Fruit fly (Drosophila melanogaster) whole organism, embryonic: ENCODE measurements around the gene Tsen34.

Experiments
- Ada2b ChIP-seq: fragments of 200-800 bp; sonication (Bioruptor generic); IDR thresholded peaks from 2 replicates; pipeline ENCODE4 v1.3.6; 2022; ENCODE audit warnings: missing biosample characterization, missing genetic modification characterization
- CG10565 ChIP-seq: fragments of 200-800 bp; sonication (Bioruptor generic); optimal IDR thresholded peaks from 3 replicates; lab custom pipeline; 2016; ENCODE audit warnings: missing biosample characterization, mild to moderate bottlenecking, missing genetic modification characterization
- CG11085 ChIP-seq: fragments of 200-800 bp; sonication (Bioruptor generic); IDR thresholded peaks from 2 replicates; pipeline ENCODE4 v1.3.6; 2022; ENCODE audit warnings: missing biosample characterization, missing genetic modification characterization
- CG11504 ChIP-seq: fragments of 200-800 bp; sonication (Bioruptor generic); optimal IDR thresholded peaks from 3 replicates; lab custom pipeline; 2019; ENCODE audit warnings: missing biosample characterization, mild to moderate bottlenecking, missing genetic modification characterization, moderate library complexity
- CG12104 ChIP-seq: fragments of 200-800 bp; sonication (Bioruptor generic); optimal IDR thresholded peaks from 3 replicates; lab custom pipeline; 2016; ENCODE audit warnings: missing biosample characterization, missing genetic modification characterization
- CG1233 ChIP-seq: fragments of 200-800 bp; sonication (Bioruptor generic); optimal IDR thresholded peaks from 4 replicates; lab custom pipeline; 2018; ENCODE audit warnings: missing biosample characterization, mild to moderate bottlenecking, missing genetic modification characterization
- CG12744 ChIP-seq: fragments of 200-800 bp; sonication (Bioruptor generic); optimal IDR thresholded peaks from 2 replicates; lab custom pipeline; 2016; ENCODE audit warnings: missing biosample characterization, missing genetic modification characterization
- CG15479 ChIP-seq: fragments of 200-800 bp; sonication (Bioruptor generic); optimal IDR thresholded peaks from 3 replicates; lab custom pipeline; 2019; ENCODE audit warnings: missing biosample characterization, mild to moderate bottlenecking, missing genetic modification characterization, moderate library complexity
- CG15696 ChIP-seq: fragments of 200-800 bp; sonication (Bioruptor generic); optimal IDR thresholded peaks from 2 replicates; lab custom pipeline; 2019; ENCODE audit warnings: missing biosample characterization, mild to moderate bottlenecking, missing genetic modification characterization, moderate library complexity
- CG17361 ChIP-seq: fragments of 200-800 bp; sonication (Bioruptor generic); IDR thresholded peaks from 3 replicates; pipeline ENCODE4 v1.3.6; 2022; ENCODE audit warnings: missing biosample characterization, missing genetic modification characterization
- CG18619 ChIP-seq: fragments of 200-800 bp; sonication (Bioruptor generic); optimal IDR thresholded peaks from 3 replicates; lab custom pipeline; 2017; ENCODE audit warnings: missing biosample characterization, mild to moderate bottlenecking, missing genetic modification characterization
- CG2202 ChIP-seq: fragments of 200-800 bp; sonication (Bioruptor generic); optimal IDR thresholded peaks from 2 replicates; lab custom pipeline; 2018; ENCODE audit warnings: missing biosample characterization, mild to moderate bottlenecking, missing genetic modification characterization
- CG32532 ChIP-seq: fragments of 200-800 bp; sonication (Bioruptor generic); IDR thresholded peaks from 2 replicates; pipeline ENCODE4 v1.3.6; 2022; ENCODE audit warnings: missing biosample characterization, missing genetic modification characterization
- CG32767 ChIP-seq: fragments of 200-800 bp; sonication (Bioruptor generic); IDR thresholded peaks from 2 replicates; pipeline ENCODE4 v1.3.6; 2022; ENCODE audit warnings: missing biosample characterization, missing genetic modification characterization
- CG4730 ChIP-seq: fragments of 200-800 bp; sonication (Bioruptor generic); IDR thresholded peaks from 2 replicates; pipeline ENCODE4 v1.3.6; 2022; ENCODE audit warnings: missing biosample characterization, missing genetic modification characterization
- CG4820 ChIP-seq: fragments of 200-800 bp; sonication (Bioruptor generic); optimal IDR thresholded peaks from 3 replicates; lab custom pipeline; 2016; ENCODE audit warnings: missing biosample characterization, missing genetic modification characterization
- CG7357 ChIP-seq: fragments of 200-800 bp; sonication (Bioruptor generic); IDR thresholded peaks from 3 replicates; pipeline ENCODE4 v1.3.6; 2022; ENCODE audit warnings: missing biosample characterization, missing genetic modification characterization
- CG8089 ChIP-seq: fragments of 200-800 bp; sonication (Bioruptor generic); optimal IDR thresholded peaks from 3 replicates; lab custom pipeline; 2016; ENCODE audit warnings: missing biosample characterization, missing genetic modification characterization
- Dbx ChIP-seq: fragments of 200-800 bp; sonication (Bioruptor generic); IDR thresholded peaks from 3 replicates; pipeline ENCODE4 v1.3.6; 2022; ENCODE audit warnings: missing biosample characterization, missing genetic modification characterization
- Fer3 ChIP-seq: fragments of 200-800 bp; sonication (Bioruptor generic); optimal IDR thresholded peaks from 2 replicates; lab custom pipeline; 2018; ENCODE audit warnings: missing biosample characterization, mild to moderate bottlenecking, missing genetic modification characterization, moderate library complexity
- MBD-R2 ChIP-seq: fragments of 200-800 bp; sonication (Bioruptor generic); IDR thresholded peaks from 2 replicates; pipeline ENCODE4 v1.3.6; 2022; ENCODE audit warnings: missing biosample characterization, missing genetic modification characterization
- Max ChIP-seq: fragments of 200-800 bp; sonication (Bioruptor generic); optimal IDR thresholded peaks from 2 replicates; lab custom pipeline; 2016; ENCODE audit warnings: missing biosample characterization, mild to moderate bottlenecking, missing genetic modification characterization
- NC2β ChIP-seq: fragments of 200-800 bp; sonication (Bioruptor generic); optimal IDR thresholded peaks from 2 replicates; lab custom pipeline; 2016; ENCODE audit warnings: missing biosample characterization, missing genetic modification characterization
- Ptx1 ChIP-seq: fragments of 200-800 bp; sonication (Bioruptor generic); IDR thresholded peaks from 2 replicates; pipeline ENCODE4 v1.3.6; 2022; ENCODE audit warnings: missing biosample characterization, missing genetic modification characterization
- Sry-β ChIP-seq: fragments of 200-800 bp; sonication (Bioruptor generic); optimal IDR thresholded peaks from 2 replicates; lab custom pipeline; 2018; ENCODE audit warnings: missing biosample characterization, mild to moderate bottlenecking, missing genetic modification characterization, moderate library complexity
- Ssrp ChIP-seq: fragments of 200-800 bp; sonication (Bioruptor generic); optimal IDR thresholded peaks from 2 replicates; lab custom pipeline; 2018; ENCODE audit warnings: missing biosample characterization, mild to moderate bottlenecking, missing genetic modification characterization, moderate library complexity
- Vsx1 ChIP-seq: fragments of 200-800 bp; sonication (Bioruptor generic); optimal IDR thresholded peaks from 2 replicates; lab custom pipeline; 2017; ENCODE audit warnings: missing biosample characterization, mild to moderate bottlenecking, missing genetic modification characterization, missing genetic modification reagents
- amos ChIP-seq: fragments of 200-800 bp; sonication (Bioruptor generic); IDR thresholded peaks from 2 replicates; pipeline ENCODE4 v1.3.6; 2022; ENCODE audit warnings: missing biosample characterization, missing genetic modification characterization; ENCODE audit not compliant: partially characterized antibody
- ash1 ChIP-seq: fragments of 200-800 bp; sonication (Bioruptor generic); optimal IDR thresholded peaks from 2 replicates; lab custom pipeline; 2018; ENCODE audit warnings: missing biosample characterization, mild to moderate bottlenecking, missing genetic modification characterization
- bab2 ChIP-seq: fragments of 200-800 bp; sonication (Bioruptor generic); optimal IDR thresholded peaks from 2 replicates; lab custom pipeline; 2016; ENCODE audit warnings: missing biosample characterization, missing genetic modification characterization
- bbx ChIP-seq: fragments of 200-800 bp; sonication (Bioruptor generic); IDR thresholded peaks from 2 replicates; pipeline ENCODE4 v1.3.6; 2022; ENCODE audit warnings: missing biosample characterization, missing genetic modification characterization; ENCODE audit not compliant: partially characterized antibody
- bowl ChIP-seq: fragments of 200-800 bp; sonication (Bioruptor generic); IDR thresholded peaks from 2 replicates; pipeline ENCODE4 v1.3.6; 2022; ENCODE audit warnings: missing biosample characterization, missing genetic modification characterization
- bsh ChIP-seq, 2 experiments: fragments of 200-800 bp; sonication (Bioruptor generic); optimal IDR thresholded peaks; 2 replicates each; lab custom pipeline; 2017 to 2018; ENCODE audit warnings: mild to moderate bottlenecking in 2 of 2, missing biosample characterization in 2 of 2, missing genetic modification characterization in 2 of 2, moderate library complexity in 1 of 2
- ci ChIP-seq: fragments of 200-800 bp; sonication (Bioruptor generic); IDR thresholded peaks from 3 replicates; pipeline ENCODE4 v1.3.6; 2022; ENCODE audit warnings: missing biosample characterization, missing genetic modification characterization
- corto ChIP-seq: fragments of 200-800 bp; sonication (Bioruptor generic); optimal IDR thresholded peaks from 2 replicates; lab custom pipeline; 2016; ENCODE audit warnings: missing biosample characterization, mild to moderate bottlenecking, missing genetic modification characterization, moderate library complexity
- crc ChIP-seq: fragments of 200-800 bp; sonication (Bioruptor generic); optimal IDR thresholded peaks from 2 replicates; lab custom pipeline; 2016; ENCODE audit warnings: missing biosample characterization, missing genetic modification characterization
- croc ChIP-seq: fragments of 200-800 bp; sonication (Bioruptor generic); conservative IDR thresholded peaks from 3 replicates; pipeline ENCODE4 v1.3.6; 2022; ENCODE audit warnings: missing biosample characterization, missing genetic modification characterization
- crp ChIP-seq, 2 experiments: fragments of 200-800 bp; sonication (Bioruptor generic); optimal IDR thresholded peaks; 2 replicates in 1 of 2; 3 replicates in 1 of 2; lab custom pipeline; 2017; ENCODE audit warnings: missing biosample characterization in 2 of 2, missing genetic modification characterization in 2 of 2, mild to moderate bottlenecking in 1 of 2, moderate library complexity in 1 of 2
- dati ChIP-seq: fragments of 200-800 bp; sonication (Bioruptor generic); IDR thresholded peaks from 2 replicates; pipeline ENCODE4 v1.3.6; 2022; ENCODE audit warnings: missing biosample characterization, missing genetic modification characterization
- dpn ChIP-seq, 2 experiments: fragments of 200-800 bp; sonication (Bioruptor generic); optimal IDR thresholded peaks; 3 replicates each; lab custom pipeline; 2016; ENCODE audit warnings: missing biosample characterization in 2 of 2, missing genetic modification characterization in 2 of 2
- grau ChIP-seq: fragments of 200-800 bp; optimal IDR thresholded peaks from 3 replicates; lab custom pipeline; 2019; ENCODE audit warnings: missing biosample characterization, mild to moderate bottlenecking, missing genetic modification characterization, moderate library complexity
- hth ChIP-seq: fragments of >200 bp; optimal IDR thresholded peaks from 2 replicates; lab custom pipeline; 2017; ENCODE audit warnings: inconsistent platforms
- klu ChIP-seq: fragments of 200-800 bp; sonication (Bioruptor generic); IDR thresholded peaks from 2 replicates; pipeline ENCODE4 v1.3.6; 2022; ENCODE audit warnings: missing biosample characterization, missing genetic modification characterization
- nom ChIP-seq: fragments of 200-800 bp; sonication (Bioruptor generic); optimal IDR thresholded peaks from 2 replicates; lab custom pipeline; 2017; ENCODE audit warnings: missing biosample characterization, missing genetic modification characterization, mild to moderate bottlenecking, moderate library complexity, missing genetic modification reagents
- row ChIP-seq: fragments of 200-800 bp; sonication (Bioruptor generic); IDR thresholded peaks from 3 replicates; pipeline ENCODE4 v1.3.6; 2022; ENCODE audit warnings: missing biosample characterization, missing genetic modification characterization
- sima ChIP-seq: fragments of 200-800 bp; sonication (Bioruptor generic); optimal IDR thresholded peaks from 2 replicates; lab custom pipeline; 2016; ENCODE audit warnings: missing biosample characterization, missing genetic modification characterization
- sisA ChIP-seq: fragments of 200-800 bp; sonication (Bioruptor generic); IDR thresholded peaks from 2 replicates; pipeline ENCODE4 v1.3.6; 2022; ENCODE audit warnings: missing biosample characterization, missing genetic modification characterization
- tap ChIP-seq: fragments of 200-800 bp; optimal IDR thresholded peaks from 3 replicates; lab custom pipeline; 2019; ENCODE audit warnings: missing biosample characterization, mild to moderate bottlenecking, missing genetic modification characterization, moderate library complexity
- twi ChIP-seq: fragments of 200-800 bp; optimal IDR thresholded peaks from 2 replicates; lab custom pipeline; 2019; ENCODE audit warnings: missing biosample characterization, mild to moderate bottlenecking, missing genetic modification characterization, moderate library complexity

Tsen34 gene

dm6 chr3L:14785492-14785916 is 23.9 kb upstream of the Tsen34 start (continued):
- TF ChIP-seq CG32767 (GFP tag; lab: Robert Waterston, UW) (no peak), nom (GFP tag; lab: Kevin White, UChicago) (peak; percentile 59), ci (GFP tag; lab: Robert Waterston, UW) (peak; percentile 16; the same call in 1 of the 3 replicates), bowl (GFP tag; lab: Robert Waterston, UW) (no peak), Ada2b (GFP tag; lab: Robert Waterston, UW) (peak; percentile 31; the same call in 1 of the 2 replicates), grau (no peak), klu (0 out of 2 replicates have a peak, but pooled peaks have one; percentile 42), CG2202 (tag; lab: Kevin White, UChicago) (no peak), amos (GFP tag; lab: Robert Waterston, UW) (no peak), crc (GFP tag; lab: Kevin White, UChicago) (peak; percentile 1), NC2β (GFP tag; lab: Kevin White, UChicago) (no peak), dpn (GFP tag; optimal IDR thresholded peaks at IDR 0.05; lab: Kevin White, UChicago) (no peak), Max (GFP tag; lab: Kevin White, UChicago) (no peak), twi (tag; lab: Kevin White, UChicago) (no peak), CG7357 (GFP tag; lab: Robert Waterston, UW) (0 out of 3 replicates have a peak, but pooled peaks have one; percentile 7), CG15696 (tag; lab: Kevin White, UChicago) (no peak), CG32532 (peak; percentile 49), sisA (GFP tag; lab: Robert Waterston, UW) (peak; percentile 33; the same call in 1 of the 2 replicates), CG11504 (tag; lab: Kevin White, UChicago) (peak; percentile 35), Ssrp (tag; lab: Kevin White, UChicago) (no peak), CG4820 (GFP tag; lab: Kevin White, UChicago) (no peak), CG10565 (GFP tag; lab: Kevin White, UChicago) (no peak), Ptx1 (GFP tag; lab: Robert Waterston, UW) (peak; percentile 59), CG12104 (no peak), row (GFP tag; lab: Robert Waterston, UW) (peak; percentile 56), bsh (GFP tag; optimal IDR thresholded peaks at IDR 0.05; lab: Kevin White, UChicago) (peak in 1 of 2 experiments; percentile 27), CG17361 (no peak)

- TF ChIP-seq CG18619 (GFP tag; lab: Kevin White, UChicago) = peak; percentile 98
- peak; percentile 80 for TF ChIP-seq CG4730
- peak; percentile 58; the same call in 1 of the 2 replicates for TF ChIP-seq dati (GFP tag; lab: Robert Waterston, UW)
- TF ChIP-seq crp (GFP tag; optimal IDR thresholded peaks at IDR 0.05; lab: Kevin White, UChicago) = peak in 1 of 2 experiments; percentile 49
- TF ChIP-seq tap = peak; percentile 97
- peak; percentile 94 for TF ChIP-seq bab2
- peak; percentile 90 for TF ChIP-seq croc (GFP tag; lab: Robert Waterston, UW)
- peak; percentile 94 for TF ChIP-seq CG12744 (GFP tag; lab: Kevin White, UChicago)
- peak; percentile 93 for TF ChIP-seq Ptx1 (GFP tag; lab: Robert Waterston, UW)
- TF ChIP-seq MBD-R2 (GFP tag; lab: Robert Waterston, UW) = peak; percentile 70
- TF ChIP-seq Sry-β (GFP tag; lab: Kevin White, UChicago) = peak; percentile 64
- TF ChIP-seq klu = peak; percentile 89
- TF ChIP-seq Fer3 (tag; lab: Kevin White, UChicago) = peak; percentile 94
- peak; percentile 67; the same call in 1 of the 2 replicates for TF ChIP-seq CG11085 (GFP tag; lab: Robert Waterston, UW)
- TF ChIP-seq bbx (GFP tag; lab: Robert Waterston, UW) = no peak
- peak; percentile 92 for TF ChIP-seq NC2β (GFP tag; lab: Kevin White, UChicago)
- peak; percentile 15 for TF ChIP-seq ash1
- TF ChIP-seq corto (GFP tag; lab: Kevin White, UChicago) = no peak
- peak; percentile 82 for TF ChIP-seq sima
- no peak for TF ChIP-seq nom (GFP tag; lab: Kevin White, UChicago)
- peak; percentile 91 for TF ChIP-seq CG8089 (GFP tag; lab: Kevin White, UChicago)
- no peak for TF ChIP-seq hth (lab: Kevin White, UChicago)
- peak; percentile 95 for TF ChIP-seq CG32767 (GFP tag; lab: Robert Waterston, UW)
- TF ChIP-seq Dbx (GFP tag; lab: Robert Waterston, UW) = peak; percentile 91
- TF ChIP-seq Vsx1 (GFP tag; lab: Kevin White, UChicago) = peak; percentile 93
- peak; percentile 97 for TF ChIP-seq CG1233 (GFP tag; lab: Kevin White, UChicago)
- TF ChIP-seq CG15479 (GFP tag; lab: Kevin White, UChicago) = no peak
Observed at dm6 chr3L:14784949-14785408, 23.3 kb upstream of the Tsen34 start.
